Fruit fly (Drosophila melanogaster): ENCODE data around the gene AstA-R1.
A peak's percentile ranks its signal among the peaks of the same experiment; 100 is the strongest.

AstA-R1 gene

dm6 chrX:3538775-3539174, 35.6 kb upstream of the AstA-R1 start (continued):
- TF ChIP-seq CG34406 (GFP tag; optimal IDR thresholded peaks at IDR 0.05): no peak
- no peak for TF ChIP-seq salr (GFP tag; optimal IDR thresholded peaks at IDR 0.05)
- no peak for TF ChIP-seq CG7368 (GFP tag; optimal IDR thresholded peaks at IDR 0.05)
- peak; percentile 20 for TF ChIP-seq Hr4 (GFP tag; optimal IDR thresholded peaks at IDR 0.05)
- TF ChIP-seq Eip93F (GFP tag; optimal IDR thresholded peaks at IDR 0.05): no peak
- TF ChIP-seq Eip78C (GFP tag): peak; percentile 83
- peak; percentile 49 for TF ChIP-seq CG32006 (GFP tag; optimal IDR thresholded peaks at IDR 0.05)
- TF ChIP-seq ss (GFP tag; optimal IDR thresholded peaks at IDR 0.05): no peak
- no peak for TF ChIP-seq CG16779 (tag; optimal IDR thresholded peaks at IDR 0.05)
- TF ChIP-seq CG8632 (GFP tag; optimal IDR thresholded peaks at IDR 0.05): no peak
- no peak for TF ChIP-seq fkh (GFP tag; optimal IDR thresholded peaks at IDR 0.05)
- TF ChIP-seq CG10669 (GFP tag; optimal IDR thresholded peaks at IDR 0.05): no peak
- TF ChIP-seq CG8119 (GFP tag; IDR thresholded peaks at IDR 0.05): peak; percentile 56; the same call in 2 of the 3 replicates
- TF ChIP-seq eg (GFP tag; IDR thresholded peaks at IDR 0.05): peak; percentile 37; the same call in 1 of the 3 replicates
- no peak for TF ChIP-seq Smox (GFP tag; optimal IDR thresholded peaks at IDR 0.05)
- TF ChIP-seq esn (GFP tag; optimal IDR thresholded peaks at IDR 0.05): no peak
- peak; percentile 39 for TF ChIP-seq achi (GFP tag; optimal IDR thresholded peaks at IDR 0.05)
- TF ChIP-seq CG6808 (GFP tag; optimal IDR thresholded peaks at IDR 0.05): no peak
- TF ChIP-seq pdm3 (GFP tag; optimal IDR thresholded peaks at IDR 0.05): peak; percentile 42

DNA sequence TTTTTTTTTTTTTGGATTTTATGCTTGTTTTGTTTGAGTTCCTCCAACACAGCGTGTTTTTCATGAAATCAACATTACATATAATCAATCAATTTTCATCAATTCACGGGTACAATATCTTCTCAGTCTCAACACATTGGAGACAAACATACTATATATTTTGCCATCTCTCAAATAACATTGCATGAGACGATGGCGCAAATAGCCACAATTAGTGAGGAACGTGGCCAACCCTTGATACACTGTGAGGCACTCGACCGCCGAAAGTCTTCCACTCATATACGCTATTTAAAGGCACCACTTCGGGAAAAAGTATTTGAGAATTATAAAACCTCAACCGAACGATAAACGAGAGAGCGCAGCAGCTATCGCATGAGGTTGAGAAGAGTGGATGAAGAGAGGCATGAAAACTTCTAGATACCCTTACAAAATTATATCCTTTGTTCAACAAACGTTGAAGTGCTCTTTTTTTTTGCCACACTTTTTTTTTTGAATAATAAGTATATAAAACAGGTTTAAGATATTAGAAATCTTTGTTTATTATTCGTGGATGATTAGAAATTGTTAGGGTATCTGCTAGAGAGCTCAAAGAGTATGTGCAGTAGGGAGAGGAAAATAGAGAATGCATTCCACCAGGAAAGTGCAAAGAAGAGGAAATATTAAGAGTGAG, 28.4 kb upstream of the AstA-R1 start:
- peak; percentile 98 for TF ChIP-seq Eip78C (GFP tag)
- peak; percentile 96 for TF ChIP-seq eg (GFP tag; IDR thresholded peaks at IDR 0.05)
- peak; percentile 68 for TF ChIP-seq CG3032 (tag; optimal IDR thresholded peaks at IDR 0.05)
- peak; percentile 79 for TF ChIP-seq spab (GFP tag; optimal IDR thresholded peaks at IDR 0.05)
- TF ChIP-seq CG32006 (GFP tag; optimal IDR thresholded peaks at IDR 0.05): peak; percentile 97
- peak; percentile 93 for TF ChIP-seq CG3919 (GFP tag; optimal IDR thresholded peaks at IDR 0.05)
- no peak for TF ChIP-seq Hr38 (GFP tag; optimal IDR thresholded peaks at IDR 0.05)
- peak; percentile 89 for TF ChIP-seq dac (GFP tag; optimal IDR thresholded peaks at IDR 0.05)
- TF ChIP-seq CG8119 (GFP tag; IDR thresholded peaks at IDR 0.05): peak; percentile 98
- peak; percentile 87 for TF ChIP-seq dsx (GFP tag; optimal IDR thresholded peaks at IDR 0.05; ENCODE audit: poor library complexity, severe bottlenecking)
- TF ChIP-seq CG11762 (GFP tag; optimal IDR thresholded peaks at IDR 0.05; ENCODE audit: insufficient read depth): peak; percentile 87
- peak; percentile 92 for TF ChIP-seq esn (GFP tag; optimal IDR thresholded peaks at IDR 0.05)
- TF ChIP-seq CG31627 (GFP tag; optimal IDR thresholded peaks at IDR 0.05): peak; percentile 83
- peak; percentile 83 for TF ChIP-seq CG1621 (tag; optimal IDR thresholded peaks at IDR 0.05)
- TF ChIP-seq cyc (GFP tag; optimal IDR thresholded peaks at IDR 0.05): peak; percentile 86
- TF ChIP-seq Sox15 (GFP tag; optimal IDR thresholded peaks at IDR 0.05): peak; percentile 76
- TF ChIP-seq Lpt (GFP tag; optimal IDR thresholded peaks at IDR 0.05): peak; percentile 95
- peak; percentile 98 for TF ChIP-seq CG15336 (GFP tag; IDR thresholded peaks at IDR 0.05)
- peak; percentile 86 for TF ChIP-seq Eip75B (GFP tag; optimal IDR thresholded peaks at IDR 0.05)
- peak; percentile 80 for TF ChIP-seq CG7368 (GFP tag; optimal IDR thresholded peaks at IDR 0.05)
- TF ChIP-seq Ets96B (tag; optimal IDR thresholded peaks at IDR 0.05): peak; percentile 87
- TF ChIP-seq CG9139 (GFP tag; optimal IDR thresholded peaks at IDR 0.05): peak; percentile 70
- TF ChIP-seq ss (GFP tag; optimal IDR thresholded peaks at IDR 0.05): peak; percentile 85 to 88
- peak; percentile 84 for TF ChIP-seq fd59A (GFP tag; optimal IDR thresholded peaks at IDR 0.05)
- peak; percentile 80 for TF ChIP-seq vri (GFP tag; optimal IDR thresholded peaks at IDR 0.05)
- peak; percentile 90 for TF ChIP-seq CG8632 (GFP tag; optimal IDR thresholded peaks at IDR 0.05)
- TF ChIP-seq CG8319 (GFP tag; optimal IDR thresholded peaks at IDR 0.05): peak; percentile 67
- TF ChIP-seq topi (GFP tag; optimal IDR thresholded peaks at IDR 0.05): peak; percentile 93
- peak; percentile 94 for TF ChIP-seq OdsH (GFP tag; optimal IDR thresholded peaks at IDR 0.05)
- peak; percentile 92 for TF ChIP-seq CG6792 (GFP tag; optimal IDR thresholded peaks at IDR 0.05)
- peak; percentile 66 for TF ChIP-seq CG6854 (GFP tag; optimal IDR thresholded peaks at IDR 0.05)
- TF ChIP-seq fkh (GFP tag; optimal IDR thresholded peaks at IDR 0.05): no peak
- peak; percentile 93 for TF ChIP-seq Hr4 (GFP tag; optimal IDR thresholded peaks at IDR 0.05)
- peak; percentile 81 for TF ChIP-seq CG6808 (GFP tag; optimal IDR thresholded peaks at IDR 0.05)
- peak; percentile 62 for TF ChIP-seq Blimp-1 (GFP tag; optimal IDR thresholded peaks at IDR 0.05)
- TF ChIP-seq svp (GFP tag): peak; percentile 95
- peak; percentile 90 for TF ChIP-seq Smox (GFP tag; optimal IDR thresholded peaks at IDR 0.05)
- peak; percentile 87 for TF ChIP-seq CG16779 (tag; optimal IDR thresholded peaks at IDR 0.05)
- TF ChIP-seq Gug (GFP tag; IDR thresholded peaks at IDR 0.05): peak; percentile 94
- peak; percentile 95 for TF ChIP-seq pdm3 (GFP tag; optimal IDR thresholded peaks at IDR 0.05)
- TF ChIP-seq CG11294 (GFP tag; IDR thresholded peaks at IDR 0.05): peak; percentile 90

Data from whole organism, prepupa.